Worm (Caenorhabditis elegans) whole organism, L4 larva: ENCODE data around the gene str-169.

ENCODE experiments used
- D1046.2 ChIP-seq: fragments of 200-800 bp; sonication (Bioruptor generic); IDR thresholded peaks from 2 replicates; pipeline ENCODE4 v1.3.6; 2022; ENCODE audit warnings: missing genetic modification characterization, missing compliant biosample characterization
- F37D6.2 ChIP-seq: sonication (generic microtip); optimal IDR thresholded peaks from 2 replicates; lab custom pipeline; 2016; ENCODE audit warnings: mild to moderate bottlenecking, missing genetic modification characterization, missing compliant biosample characterization
- R02D3.7 ChIP-seq: fragments of 150-350 bp; sonication (generic microtip); optimal IDR thresholded peaks from 3 replicates; lab custom pipeline; 2014; ENCODE audit warnings: missing biosample characterization, missing genetic modification characterization
- T26A8.4 ChIP-seq: fragments of 200-800 bp; sonication (Bioruptor generic); IDR thresholded peaks from 2 replicates; pipeline ENCODE4 v1.3.6; 2022; ENCODE audit warnings: missing genetic modification characterization, missing compliant biosample characterization
- Y75B8A.6 ChIP-seq: fragments of 200-800 bp; sonication (Bioruptor generic); IDR thresholded peaks from 2 replicates; pipeline ENCODE4 v1.3.6; 2022; ENCODE audit warnings: missing genetic modification reagents, missing genetic modification characterization, missing compliant biosample characterization
- aha-1 ChIP-seq: fragments of 150-350 bp; peaks from one replicate; lab custom pipeline; 2014; ENCODE audit warnings: missing biosample characterization, missing genetic modification characterization
- ama-1 ChIP-seq: fragments of 150-350 bp; optimal IDR thresholded peaks from 2 replicates; lab custom pipeline; 2014; ENCODE audit warnings: inconsistent platforms, mixed read lengths
- attf-4 ChIP-seq: sonication (generic microtip); optimal IDR thresholded peaks from 3 replicates; lab custom pipeline; 2017; ENCODE audit warnings: missing biosample characterization, missing genetic modification characterization
- ceh-28 ChIP-seq: fragments of 150-350 bp; optimal IDR thresholded peaks from 2 replicates; lab custom pipeline; 2014; ENCODE audit warnings: missing biosample characterization, missing genetic modification reagents, missing genetic modification characterization
- ceh-82 ChIP-seq: sonication (generic microtip); optimal IDR thresholded peaks from 2 replicates; lab custom pipeline; 2017; ENCODE audit warnings: missing biosample characterization, missing genetic modification characterization
- ces-1 ChIP-seq: fragments of 150-350 bp; sonication (generic microtip); optimal IDR thresholded peaks from 4 replicates; lab custom pipeline; 2014; ENCODE audit warnings: missing biosample characterization, missing genetic modification reagents, missing genetic modification characterization
- daf-8 ChIP-seq: fragments of 200-800 bp; sonication (Bioruptor generic); IDR thresholded peaks from 2 replicates; pipeline ENCODE4 v1.3.6; 2022; ENCODE audit warnings: missing genetic modification characterization, missing compliant biosample characterization
- dve-1 ChIP-seq: sonication (generic microtip); optimal IDR thresholded peaks from 2 replicates; lab custom pipeline; 2017; ENCODE audit warnings: antibody characterized with exemption, mild to moderate bottlenecking, missing genetic modification characterization, missing compliant biosample characterization; ENCODE audit not compliant: insufficient read depth
- egl-43 ChIP-seq: fragments of 200-800 bp; sonication (Bioruptor generic); IDR thresholded peaks from 2 replicates; pipeline ENCODE4 v1.3.6; 2022; ENCODE audit warnings: missing genetic modification reagents, missing genetic modification characterization, missing compliant biosample characterization
- fkh-10 ChIP-seq: fragments of 150-350 bp; optimal IDR thresholded peaks from 2 replicates; lab custom pipeline; 2014; ENCODE audit warnings: missing biosample characterization, missing genetic modification reagents, missing genetic modification characterization
- fos-1 ChIP-seq: fragments of 150-350 bp; optimal IDR thresholded peaks from 2 replicates; lab custom pipeline; 2014; ENCODE audit warnings: missing biosample characterization, missing genetic modification characterization
- gei-8 ChIP-seq: fragments of 200-800 bp; sonication (Bioruptor generic); optimal IDR thresholded peaks from 2 replicates; lab custom pipeline; 2018; ENCODE audit warnings: mild to moderate bottlenecking, missing genetic modification characterization, missing compliant biosample characterization
- hlh-30 ChIP-seq: sonication (generic microtip); optimal IDR thresholded peaks from 2 replicates; lab custom pipeline; 2017; ENCODE audit warnings: antibody characterized with exemption, mild to moderate bottlenecking, missing genetic modification characterization, missing compliant biosample characterization; ENCODE audit not compliant: insufficient read depth
- lim-7 ChIP-seq: fragments of 200-800 bp; sonication (Bioruptor generic); IDR thresholded peaks from 2 replicates; pipeline ENCODE4 v1.3.6; 2022; ENCODE audit warnings: missing genetic modification characterization, missing compliant biosample characterization
- lin-13 ChIP-seq: fragments of 150-350 bp; optimal IDR thresholded peaks from 2 replicates; lab custom pipeline; 2014; ENCODE audit warnings: missing biosample characterization, missing genetic modification reagents, missing genetic modification characterization
- lir-3 ChIP-seq: sonication (generic microtip); optimal IDR thresholded peaks from 2 replicates; lab custom pipeline; 2016; ENCODE audit warnings: mild to moderate bottlenecking, missing genetic modification characterization, missing compliant biosample characterization
- lsy-2 ChIP-seq, 2 experiments: fragments of 150-350 bp in 1 of 2; sonication (generic microtip) in 1 of 2; optimal IDR thresholded peaks; 2 replicates each; lab custom pipeline; 2014 to 2017; ENCODE audit warnings: missing biosample characterization in 2 of 2, missing genetic modification characterization in 2 of 2
- madf-5 ChIP-seq, 2 experiments: fragments of 200-800 bp; sonication (Bioruptor generic); IDR thresholded peaks; 2 replicates each; pipeline ENCODE4 v1.3.6; 2022; ENCODE audit warnings: missing compliant biosample characterization in 2 of 2, missing genetic modification characterization in 2 of 2
- mes-2 ChIP-seq: sonication (generic microtip); optimal IDR thresholded peaks from 2 replicates; lab custom pipeline; 2016; ENCODE audit warnings: missing genotype, mild to moderate bottlenecking, missing genetic modification characterization, missing compliant biosample characterization; ENCODE audit not compliant: poor library complexity, severe bottlenecking
- mxl-2 ChIP-seq: fragments of 200-800 bp; sonication (Bioruptor generic); conservative IDR thresholded peaks from 2 replicates; pipeline ENCODE4 v1.3.6; 2022; ENCODE audit warnings: missing genetic modification reagents, missing genetic modification characterization, missing compliant biosample characterization
- nhr-10 ChIP-seq: fragments of 150-350 bp; optimal IDR thresholded peaks from 2 replicates; lab custom pipeline; 2014; ENCODE audit warnings: missing biosample characterization, missing genetic modification characterization
- nhr-25 ChIP-seq: sonication (generic microtip); optimal IDR thresholded peaks from 2 replicates; lab custom pipeline; 2017; ENCODE audit warnings: missing genetic modification characterization, mild to moderate bottlenecking, missing compliant biosample characterization, antibody characterized with exemption, moderate library complexity, borderline replicate concordance; ENCODE audit not compliant: insufficient read depth
- nhr-28 ChIP-seq: fragments of 150-350 bp; optimal IDR thresholded peaks from 2 replicates; lab custom pipeline; 2014; ENCODE audit warnings: missing biosample characterization, missing genetic modification characterization
- nhr-6 ChIP-seq: fragments of 150-350 bp; optimal IDR thresholded peaks from 2 replicates; lab custom pipeline; 2014; ENCODE audit warnings: missing biosample characterization, missing genetic modification characterization
- nhr-76 ChIP-seq: fragments of 150-350 bp; optimal IDR thresholded peaks from 2 replicates; lab custom pipeline; 2014; ENCODE audit warnings: missing biosample characterization, missing genetic modification characterization
- php-3 ChIP-seq: fragments of 200-800 bp; sonication (Bioruptor generic); IDR thresholded peaks from 2 replicates; pipeline ENCODE4 v1.3.6; 2022; ENCODE audit warnings: missing genetic modification reagents, missing genetic modification characterization, missing compliant biosample characterization
- rbr-2 ChIP-seq: sonication (generic microtip); optimal IDR thresholded peaks from 2 replicates; lab custom pipeline; 2016; ENCODE audit warnings: missing genotype, missing genetic modification characterization, missing compliant biosample characterization
- saeg-2 ChIP-seq: fragments of 200-800 bp; sonication (Bioruptor generic); IDR thresholded peaks from 2 replicates; pipeline ENCODE4 v1.3.6; 2022; ENCODE audit warnings: missing genetic modification reagents, missing genetic modification characterization, missing compliant biosample characterization
- set-16 ChIP-seq: fragments of 200-800 bp; sonication (Bioruptor generic); IDR thresholded peaks from 2 replicates; pipeline ENCODE4 v1.3.6; 2022; ENCODE audit warnings: missing genetic modification reagents, missing genetic modification characterization, missing compliant biosample characterization
- skn-1 ChIP-seq: fragments of 150-350 bp; optimal IDR thresholded peaks from 2 replicates; lab custom pipeline; 2014; ENCODE audit warnings: missing biosample characterization, missing genetic modification characterization
- spr-1 ChIP-seq: sonication (generic microtip); optimal IDR thresholded peaks from 2 replicates; lab custom pipeline; 2016; ENCODE audit warnings: mild to moderate bottlenecking, missing genetic modification characterization, missing compliant biosample characterization
- spr-3 ChIP-seq: fragments of 200-800 bp; sonication (Bioruptor generic); optimal IDR thresholded peaks from 2 replicates; lab custom pipeline; 2018; ENCODE audit warnings: mild to moderate bottlenecking, missing genetic modification characterization, missing compliant biosample characterization
- vab-7 ChIP-seq: fragments of 200-800 bp; sonication (Bioruptor generic); IDR thresholded peaks from 2 replicates; pipeline ENCODE4 v1.3.6; 2022; ENCODE audit warnings: missing genetic modification reagents, missing genetic modification characterization, missing compliant biosample characterization
- zfp-3 ChIP-seq: fragments of 200-800 bp; sonication (Bioruptor generic); conservative IDR thresholded peaks from 2 replicates; pipeline ENCODE4 v1.3.6; 2022; ENCODE audit warnings: missing genetic modification reagents, missing genetic modification characterization, missing compliant biosample characterization

The str-169 gene

ce11 chrIV:4945771-4946170 is at the start of gene str-169:
Gene str-169 (plus strand): TSS chrIV:4946071.
- TF ChIP-seq T26A8.4 (GFP tag; lab: Robert Waterston, UW) (no peak), lim-7 (no peak), ces-1 (GFP tag; lab: Kevin White, UChicago) (no peak), ceh-82 (tag; lab: Kevin White, UChicago) (no peak), rbr-2 (no peak), nhr-6 (no peak), lir-3 (no peak), gei-8 (GFP tag; lab: Kevin White, UChicago) (no peak), spr-1 (tag; lab: Kevin White, UChicago) (no peak), madf-5 (GFP tag; IDR thresholded peaks at IDR 0.05; lab: Robert Waterston, UW) (no peak), ama-1 (lab: Kevin White, UChicago) (no peak), nhr-28 (no peak), lin-13 (GFP tag; lab: Kevin White, UChicago) (no peak), hlh-30 (no peak), mxl-2 (no peak), lsy-2 (tag; optimal IDR thresholded peaks at IDR 0.05; lab: Kevin White, UChicago) (no peak), saeg-2 (GFP tag; lab: Robert Waterston, UW) (no peak), set-16 (no peak), egl-43 (GFP tag; lab: Robert Waterston, UW) (no peak), zfp-3 (GFP tag; lab: Robert Waterston, UW) (no peak)
- TF ChIP-seq, all 104 proteins: peak for 0

DNA sequence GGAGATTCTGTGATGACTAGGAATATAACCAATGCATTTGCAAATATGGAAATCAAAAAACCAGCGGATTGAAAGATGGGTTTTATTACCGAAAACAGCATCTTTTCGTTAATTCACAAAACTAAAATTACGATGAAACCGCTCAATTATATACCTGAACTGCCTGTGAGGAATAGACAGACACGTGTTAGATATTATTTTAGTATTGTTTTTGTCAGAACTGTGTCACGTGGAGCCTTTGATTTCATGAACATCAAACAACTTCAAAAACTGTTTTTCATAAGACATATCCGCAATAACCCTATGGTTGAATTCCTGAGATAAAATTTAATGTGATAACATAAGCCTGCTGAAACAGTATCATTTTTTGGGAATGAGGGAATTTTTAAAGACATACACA is 41.9 kb upstream of the str-169 start, which contains the start of gene str-161:
Gene str-161, minus strand, starts transcription at position 101 of the 400 bp plus-strand sequence.
- no peak for TF ChIP-seq Y75B8A.6 (GFP tag; lab: Robert Waterston, UW)
- peak; percentile 52 for TF ChIP-seq aha-1
- no peak for TF ChIP-seq spr-3
- no peak for TF ChIP-seq skn-1 (tag; lab: Kevin White, UChicago)
- no peak for TF ChIP-seq php-3 (GFP tag; lab: Robert Waterston, UW)
- TF ChIP-seq F37D6.2 (tag; lab: Kevin White, UChicago), result no peak

DNA sequence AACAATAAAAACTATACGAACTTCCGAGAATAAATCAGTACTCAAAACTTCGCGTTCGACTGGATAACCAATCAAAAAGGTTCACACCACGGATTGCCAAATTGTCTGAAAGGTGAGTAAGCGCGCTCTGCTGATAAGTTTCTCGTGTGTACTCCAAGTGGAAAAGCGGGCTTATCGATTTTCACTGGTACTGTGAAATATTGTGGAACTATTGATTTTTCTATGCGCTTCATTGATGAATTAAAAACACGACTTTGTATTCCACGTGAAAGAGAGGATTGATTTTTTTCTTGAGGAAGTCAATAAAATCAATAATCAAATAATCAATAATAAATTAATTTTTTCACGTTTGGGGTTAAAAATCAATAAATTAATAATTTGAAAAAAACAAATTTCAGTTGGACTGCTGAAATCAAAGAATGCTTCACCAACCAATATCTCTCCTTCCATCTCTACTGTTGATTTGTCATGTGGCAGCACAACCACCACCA is 40.2 kb upstream of the str-169 start, which contains the start of gene T08B6.4:
Gene T08B6.4, plus strand, starts transcription at position 51 of the 491 bp plus-strand sequence.
- peak; percentile 87 for TF ChIP-seq ceh-28 (tag; lab: Kevin White, UChicago)
- no peak for TF ChIP-seq set-16
- no peak for TF ChIP-seq nhr-25 (tag; lab: Kevin White, UChicago)
- TF ChIP-seq aha-1, result peak; percentile 12

DNA sequence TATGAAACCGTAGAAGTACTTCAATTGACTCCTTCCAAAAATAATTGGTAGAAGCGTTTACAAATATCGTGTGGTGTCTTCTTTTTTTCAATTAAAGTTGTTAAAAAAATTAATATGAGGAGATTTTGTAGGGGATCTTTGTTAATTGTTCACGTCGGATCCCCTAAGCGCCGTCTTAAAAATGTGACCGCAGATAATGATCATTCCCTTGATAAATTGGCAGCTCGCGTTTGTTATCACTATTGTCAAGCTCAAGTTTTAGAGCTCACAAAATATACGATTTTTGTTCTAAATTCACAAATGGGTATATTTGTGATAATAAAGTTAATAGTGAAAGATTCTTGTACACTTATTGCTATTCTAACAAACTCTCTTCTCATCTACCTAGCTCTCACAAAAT is 36.8 kb upstream of the str-169 start, which contains the start of gene str-159:
Gene str-159, plus strand, starts transcription at position 301 of the 400 bp plus-strand sequence.
- TF ChIP-seq R02D3.7 (tag; lab: Kevin White, UChicago) (no peak), D1046.2 (GFP tag; lab: Robert Waterston, UW) (no peak)

- TF ChIP-seq attf-4 (tag; lab: Kevin White, UChicago) (no peak), nhr-76 (no peak), nhr-10 (tag; lab: Kevin White, UChicago) (no peak), skn-1 (tag; lab: Kevin White, UChicago) (no peak), mes-2 (tag; lab: Kevin White, UChicago) (no peak), egl-43 (GFP tag; lab: Robert Waterston, UW) (no peak), vab-7 (GFP tag; lab: Robert Waterston, UW) (no peak), fkh-10 (GFP tag; lab: Kevin White, UChicago) (no peak), dve-1 (tag; lab: Kevin White, UChicago) (no peak), ceh-82 (tag; lab: Kevin White, UChicago) (no peak), R02D3.7 (tag; lab: Kevin White, UChicago) (no peak), fos-1 (tag; lab: Kevin White, UChicago) (no peak), daf-8 (no peak), ceh-28 (tag; lab: Kevin White, UChicago) (no peak)
Measured at ce11 chrIV:4913090-4913489, 32.8 kb upstream of the str-169 start, which contains the start of gene str-156. Gene str-156 (plus strand): TSS chrIV:4913390.
